Worm (Caenorhabditis elegans) whole organism, midembryonic: ENCODE data around the gene Y73C8C.8.
"Not testable (repeated sequence)": the region's sequence is repeated elsewhere in the genome, so short reads cannot be mapped to it uniquely, and the experiment has no call there.

Experiments
- cog-1 ChIP-seq: sonication (generic microtip); optimal IDR thresholded peaks from 2 replicates; lab custom pipeline; 2016; ENCODE audit warnings: missing genetic modification characterization, missing compliant biosample characterization
- flt-1 ChIP-seq: fragments of 200-800 bp; sonication (Bioruptor generic); IDR thresholded peaks from 2 replicates; pipeline ENCODE4 v1.3.6; 2022; ENCODE audit warnings: missing genetic modification characterization, missing compliant biosample characterization
- klf-2 ChIP-seq: fragments of 200-800 bp; sonication (Bioruptor generic); conservative IDR thresholded peaks from 2 replicates; pipeline ENCODE4 v1.3.6; 2022; ENCODE audit warnings: missing genetic modification reagents, missing genetic modification characterization, missing compliant biosample characterization
- ztf-23 ChIP-seq: fragments of 200-800 bp; sonication (Bioruptor generic); IDR thresholded peaks from 2 replicates; pipeline ENCODE4 v1.3.6; 2022; ENCODE audit warnings: missing genetic modification reagents, missing genetic modification characterization, missing compliant biosample characterization

Gene Y73C8C.8

ce11 chrV:3064418-3064817, 49.2 kb downstream of the Y73C8C.8 start, which contains the start of gene srt-16:
Gene srt-16 (minus strand): TSS chrV:3064518.
- TF ChIP-seq ztf-23, klf-2, flt-1 (GFP tag; lab: Robert Waterston, UW): not testable (repeated sequence)

ce11 chrV:3062078-3062477, 51.6 kb downstream of the Y73C8C.8 start, which contains the start of gene srt-15:
Gene srt-15 (minus strand): TSS chrV:3062178.
- TF ChIP-seq ztf-23 (GFP tag; lab: Robert Waterston, UW) = no peak
- TF ChIP-seq cog-1 (tag; lab: Kevin White, UChicago) = no peak
- TF ChIP-seq flt-1 (GFP tag; lab: Robert Waterston, UW) = no peak
